Fruit fly (Drosophila melanogaster) whole organism, embryonic: ENCODE data around the gene CG11912.

Experiments
- Atf-2 ChIP-seq: fragments of 200-800 bp; sonication (Bioruptor generic); optimal IDR thresholded peaks from 2 replicates; lab custom pipeline; 2016; ENCODE audit warnings: missing biosample characterization, missing genetic modification characterization
- Bteb2 ChIP-seq: fragments of 200-800 bp; sonication (Bioruptor generic); optimal IDR thresholded peaks from 2 replicates; lab custom pipeline; 2016; ENCODE audit warnings: missing biosample characterization, missing genetic modification characterization
- CG10366 ChIP-seq: fragments of 200-800 bp; sonication (Bioruptor generic); IDR thresholded peaks from 2 replicates; pipeline ENCODE4 v1.3.6; 2022; ENCODE audit warnings: missing biosample characterization, missing genetic modification characterization
- CG10543 ChIP-seq: fragments of 200-800 bp; sonication (Bioruptor generic); optimal IDR thresholded peaks from 3 replicates; lab custom pipeline; 2017; ENCODE audit warnings: missing biosample characterization, mild to moderate bottlenecking, missing genetic modification characterization, moderate library complexity
- CG10979 ChIP-seq: fragments of 200-800 bp; sonication (Bioruptor generic); optimal IDR thresholded peaks from 2 replicates; lab custom pipeline; 2018; ENCODE audit warnings: missing biosample characterization, mild to moderate bottlenecking, missing genetic modification characterization, moderate library complexity
- CG11560 ChIP-seq: fragments of 200-800 bp; sonication (Bioruptor generic); IDR thresholded peaks from 3 replicates; pipeline ENCODE4 v1.3.6; 2022; ENCODE audit warnings: missing biosample characterization, missing genetic modification characterization
- CG12071 ChIP-seq: fragments of 200-800 bp; sonication (Bioruptor generic); optimal IDR thresholded peaks from 3 replicates; lab custom pipeline; 2018; ENCODE audit warnings: missing biosample characterization, mild to moderate bottlenecking, missing genetic modification characterization
- CG13296 ChIP-seq: fragments of 200-800 bp; sonication (Bioruptor generic); optimal IDR thresholded peaks from 3 replicates; lab custom pipeline; 2018; ENCODE audit warnings: missing biosample characterization, mild to moderate bottlenecking, missing genetic modification characterization
- CG16779 ChIP-seq: fragments of 200-800 bp; sonication (Bioruptor generic); IDR thresholded peaks from 2 replicates; pipeline ENCODE4 v1.3.6; 2022; ENCODE audit warnings: missing biosample characterization, missing genetic modification characterization
- CG17912 ChIP-seq: fragments of 200-800 bp; sonication (Bioruptor generic); optimal IDR thresholded peaks from 2 replicates; lab custom pipeline; 2018; ENCODE audit warnings: missing biosample characterization, mild to moderate bottlenecking, missing genetic modification characterization
- CG18011 ChIP-seq: fragments of 200-800 bp; sonication (Bioruptor generic); optimal IDR thresholded peaks from 2 replicates; lab custom pipeline; 2017; ENCODE audit warnings: missing biosample characterization, missing genetic modification characterization, mild to moderate bottlenecking, moderate library complexity, missing genotype
- CG18262 ChIP-seq: fragments of 200-800 bp; optimal IDR thresholded peaks from 3 replicates; lab custom pipeline; 2019; ENCODE audit warnings: missing biosample characterization, mild to moderate bottlenecking, missing genetic modification characterization, moderate library complexity
- CG2712 ChIP-seq: fragments of 200-800 bp; optimal IDR thresholded peaks from 3 replicates; lab custom pipeline; 2019; ENCODE audit warnings: missing biosample characterization, mild to moderate bottlenecking, missing genetic modification characterization, moderate library complexity
- CG3726 ChIP-seq: fragments of 200-800 bp; sonication (Bioruptor generic); IDR thresholded peaks from 3 replicates; pipeline ENCODE4, ENCODE4 v1.3.6; 2022; ENCODE audit warnings: missing biosample characterization, missing genetic modification characterization
- CG4360 ChIP-seq: fragments of 200-800 bp; sonication (Bioruptor generic); IDR thresholded peaks from 2 replicates; pipeline ENCODE4 v1.3.6; 2022; ENCODE audit warnings: missing biosample characterization, missing genetic modification characterization
- CG4854 ChIP-seq: fragments of 200-800 bp; sonication (Bioruptor generic); optimal IDR thresholded peaks from 2 replicates; lab custom pipeline; 2016; ENCODE audit warnings: missing biosample characterization, missing genetic modification characterization, inconsistent platforms
- CG6791 ChIP-seq: fragments of 200-800 bp; sonication (Bioruptor generic); IDR thresholded peaks from 3 replicates; pipeline ENCODE4 v1.3.6; 2022; ENCODE audit warnings: missing biosample characterization, missing genetic modification characterization; ENCODE audit not compliant: partially characterized antibody
- CG7372 ChIP-seq: fragments of 200-800 bp; sonication (Bioruptor generic); IDR thresholded peaks from 2 replicates; pipeline ENCODE4 v1.3.6; 2022; ENCODE audit warnings: missing biosample characterization, missing genetic modification characterization
- CG7963 ChIP-seq: fragments of 200-800 bp; sonication (Bioruptor generic); IDR thresholded peaks from 3 replicates; pipeline ENCODE4 v1.3.6; 2022; ENCODE audit warnings: missing biosample characterization, missing genetic modification characterization; ENCODE audit not compliant: partially characterized antibody
- D19A ChIP-seq: fragments of 200-800 bp; optimal IDR thresholded peaks from 3 replicates; lab custom pipeline; 2019; ENCODE audit warnings: missing biosample characterization, mild to moderate bottlenecking, missing genetic modification characterization, moderate library complexity
- Dbx ChIP-seq: fragments of 200-800 bp; sonication (Bioruptor generic); IDR thresholded peaks from 3 replicates; pipeline ENCODE4 v1.3.6; 2022; ENCODE audit warnings: missing biosample characterization, missing genetic modification characterization
- Hsf ChIP-seq: fragments of 200-800 bp; sonication (Bioruptor generic); optimal IDR thresholded peaks from 3 replicates; lab custom pipeline; 2016; ENCODE audit warnings: missing biosample characterization, missing genetic modification characterization
- Nf-YB ChIP-seq: fragments of 200-800 bp; sonication (Bioruptor generic); optimal IDR thresholded peaks from 3 replicates; lab custom pipeline; 2019; ENCODE audit warnings: missing biosample characterization, mild to moderate bottlenecking, missing genetic modification characterization, moderate library complexity
- Nf-YC ChIP-seq: fragments of 200-800 bp; optimal IDR thresholded peaks from 3 replicates; lab custom pipeline; 2019; ENCODE audit warnings: missing biosample characterization, mild to moderate bottlenecking, missing genetic modification characterization, moderate library complexity
- Optix ChIP-seq: fragments of 200-800 bp; sonication (Bioruptor generic); IDR thresholded peaks from 3 replicates; pipeline ENCODE4 v1.3.6; 2022; ENCODE audit warnings: missing biosample characterization, missing genetic modification characterization
- Side ChIP-seq: fragments of 200-800 bp; sonication (Bioruptor generic); optimal IDR thresholded peaks from 2 replicates; lab custom pipeline; 2016; ENCODE audit warnings: missing biosample characterization, missing genetic modification characterization
- Six4 ChIP-seq: fragments of 200-800 bp; sonication (Bioruptor generic); optimal IDR thresholded peaks from 2 replicates; lab custom pipeline; 2016; ENCODE audit warnings: missing biosample characterization, missing genetic modification characterization
- Trl ChIP-seq, 3 experiments: fragments of >200 bp in 2 of 3; fragments of 200-800 bp in 1 of 3; sonication (Bioruptor generic) in 1 of 3; optimal IDR thresholded peaks; 2 replicates in 1 of 3; 3 replicates in 2 of 3; lab custom pipeline; 2016 to 2017; ENCODE audit warnings: missing biosample characterization in 1 of 3, missing genetic modification characterization in 1 of 3
- Vsx1 ChIP-seq: fragments of 200-800 bp; sonication (Bioruptor generic); optimal IDR thresholded peaks from 2 replicates; lab custom pipeline; 2017; ENCODE audit warnings: missing biosample characterization, mild to moderate bottlenecking, missing genetic modification characterization, missing genetic modification reagents
- az2 ChIP-seq: fragments of 200-800 bp; sonication (Bioruptor generic); optimal IDR thresholded peaks from 3 replicates; lab custom pipeline; 2016; ENCODE audit warnings: missing biosample characterization, missing genetic modification characterization
- bbx ChIP-seq: fragments of 200-800 bp; sonication (Bioruptor generic); IDR thresholded peaks from 2 replicates; pipeline ENCODE4 v1.3.6; 2022; ENCODE audit warnings: missing biosample characterization, missing genetic modification characterization; ENCODE audit not compliant: partially characterized antibody
- bsh ChIP-seq, 2 experiments: fragments of 200-800 bp; sonication (Bioruptor generic); optimal IDR thresholded peaks; 2 replicates each; lab custom pipeline; 2017 to 2018; ENCODE audit warnings: mild to moderate bottlenecking in 2 of 2, missing biosample characterization in 2 of 2, missing genetic modification characterization in 2 of 2, moderate library complexity in 1 of 2
- cad ChIP-seq: fragments of >200 bp; optimal IDR thresholded peaks from 2 replicates; lab custom pipeline; 2017; ENCODE audit warnings: missing biosample characterization, missing genetic modification characterization
- cg ChIP-seq: fragments of 200-800 bp; sonication (Bioruptor generic); optimal IDR thresholded peaks from 3 replicates; lab custom pipeline; 2019; ENCODE audit warnings: missing biosample characterization, mild to moderate bottlenecking, missing genetic modification characterization, moderate library complexity
- gem ChIP-seq: fragments of 200-800 bp; sonication (Bioruptor generic); optimal IDR thresholded peaks from 2 replicates; lab custom pipeline; 2019; ENCODE audit warnings: missing biosample characterization, mild to moderate bottlenecking, missing genetic modification characterization, moderate library complexity
- ham ChIP-seq: fragments of 200-800 bp; sonication (Bioruptor generic); IDR thresholded peaks from 2 replicates; pipeline ENCODE4 v1.3.6; 2022; ENCODE audit warnings: missing biosample characterization, missing genetic modification characterization
- lmd ChIP-seq: fragments of 200-800 bp; sonication (Bioruptor generic); IDR thresholded peaks from 2 replicates; pipeline ENCODE4 v1.3.6; 2022; ENCODE audit warnings: missing biosample characterization, missing genetic modification characterization
- lola ChIP-seq, 3 experiments: fragments of >200 bp in 2 of 3; fragments of 200-800 bp in 1 of 3; sonication (Bioruptor generic) in 1 of 3; optimal IDR thresholded peaks; 2 replicates each; lab custom pipeline; 2017 to 2019; ENCODE audit warnings: missing biosample characterization in 3 of 3, missing genetic modification characterization in 3 of 3, mild to moderate bottlenecking in 1 of 3, moderate library complexity in 1 of 3
- nmo ChIP-seq: fragments of 200-800 bp; sonication (Bioruptor generic); optimal IDR thresholded peaks from 2 replicates; lab custom pipeline; 2018; ENCODE audit warnings: missing biosample characterization, mild to moderate bottlenecking, missing genetic modification characterization, moderate library complexity
- oc ChIP-seq: fragments of 200-800 bp; sonication (Bioruptor generic); optimal IDR thresholded peaks from 2 replicates; lab custom pipeline; 2018; ENCODE audit warnings: missing biosample characterization, mild to moderate bottlenecking, missing genetic modification characterization, moderate library complexity
- org-1 ChIP-seq: fragments of 200-800 bp; sonication (Bioruptor generic); optimal IDR thresholded peaks from 2 replicates; lab custom pipeline; 2017; ENCODE audit warnings: missing biosample characterization, missing genetic modification characterization
- pho ChIP-seq: fragments of 200-800 bp; sonication (Bioruptor generic); optimal IDR thresholded peaks from 2 replicates; lab custom pipeline; 2016; ENCODE audit warnings: missing biosample characterization, missing genetic modification characterization
- ranshi ChIP-seq: fragments of 200-800 bp; sonication (Bioruptor generic); IDR thresholded peaks from 2 replicates; pipeline ENCODE4 v1.3.6; 2022; ENCODE audit warnings: missing biosample characterization, missing genetic modification characterization
- sens ChIP-seq: fragments of 200-800 bp; sonication (Bioruptor generic); peaks from one replicate; lab custom pipeline; 2016; ENCODE audit warnings: missing biosample characterization, missing genetic modification characterization
- sqz ChIP-seq: fragments of 200-800 bp; sonication (Bioruptor generic); optimal IDR thresholded peaks from 3 replicates; lab custom pipeline; 2018; ENCODE audit warnings: missing biosample characterization, mild to moderate bottlenecking, missing genetic modification characterization
- vvl ChIP-seq: fragments of 200-800 bp; sonication (Bioruptor generic); IDR thresholded peaks from 2 replicates; pipeline ENCODE4 v1.3.6; 2022; ENCODE audit warnings: missing biosample characterization, missing genetic modification characterization

The CG11912 gene

DNA sequence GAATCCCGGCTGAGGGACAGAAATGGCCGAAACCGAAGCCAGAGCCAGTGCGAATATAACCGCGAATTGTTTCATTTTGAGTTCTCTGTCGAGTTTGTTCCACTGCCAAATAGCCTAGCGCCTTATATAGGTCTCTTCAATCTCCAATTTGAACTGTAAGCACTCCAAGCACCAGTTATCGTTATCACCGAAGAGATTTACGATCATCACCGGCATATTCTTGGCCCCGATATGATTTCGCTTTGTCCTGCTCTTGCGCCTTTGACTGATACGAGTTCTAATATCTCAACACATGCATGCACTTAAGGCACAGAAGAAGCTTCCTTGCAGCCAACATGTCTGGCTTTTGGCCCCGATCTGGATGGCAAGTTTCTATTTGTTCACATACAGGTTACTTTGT is at the start of gene CG11912:
TSS of gene CG11912 (minus strand) at position 101 of the 400 bp plus-strand sequence.
- no peak for TF ChIP-seq lmd (GFP tag; lab: Robert Waterston, UW)
- no peak for TF ChIP-seq CG11560 (tag; lab: Robert Waterston, UW)
- TF ChIP-seq sens (GFP tag; lab: Kevin White, UChicago), result peak; percentile 30
- no peak for TF ChIP-seq ranshi (GFP tag; lab: Robert Waterston, UW)
- TF ChIP-seq Hsf (GFP tag; lab: Kevin White, UChicago), result no peak
- TF ChIP-seq CG3726, result no peak

DNA sequence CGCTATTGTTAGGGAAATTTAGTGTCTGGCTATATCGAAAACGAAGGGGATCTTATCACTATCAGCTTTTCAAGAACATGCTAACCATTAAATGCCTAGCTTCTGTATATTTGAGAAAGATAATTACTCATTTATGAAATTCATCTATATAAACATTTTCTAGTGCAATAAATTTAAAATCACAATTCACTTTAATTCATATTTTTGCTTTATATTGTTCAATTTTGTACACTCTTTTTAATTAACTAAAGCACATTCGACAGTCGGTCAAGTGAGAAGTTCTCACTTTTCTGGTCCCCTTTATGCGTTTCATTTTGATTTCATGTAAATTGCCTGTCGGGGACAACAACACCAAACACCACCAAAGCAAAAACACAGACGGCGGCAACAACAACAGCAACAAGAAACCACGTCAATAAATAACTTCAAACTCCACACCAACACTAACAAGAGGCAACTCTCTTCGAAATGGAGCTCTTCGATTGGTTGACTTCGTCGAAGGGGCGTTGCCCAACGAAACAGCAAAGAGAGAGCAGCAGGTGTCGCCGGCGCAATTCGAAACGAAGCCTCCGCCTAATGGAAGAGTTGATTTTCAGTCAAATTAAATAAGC is 49.4 kb upstream of the CG11912 start:
- peak; percentile 72 for TF ChIP-seq sens (GFP tag; lab: Kevin White, UChicago)
- TF ChIP-seq bsh (GFP tag; optimal IDR thresholded peaks at IDR 0.05; lab: Kevin White, UChicago), result peak in 1 of 2 experiments; percentile 4
- no peak for TF ChIP-seq sqz (GFP tag; lab: Kevin White, UChicago)
- TF ChIP-seq D19A (tag; lab: Kevin White, UChicago), result peak; percentile 88
- TF ChIP-seq lola (GFP tag; optimal IDR thresholded peaks at IDR 0.05; lab: Kevin White, UChicago), result peak in 1 of 3 experiments; percentile 1
- no peak for TF ChIP-seq CG13296 (GFP tag; lab: Kevin White, UChicago)
- TF ChIP-seq nmo, result peak; percentile 10
- no peak for TF ChIP-seq ham (GFP tag; lab: Robert Waterston, UW)
- peak; percentile 28 for TF ChIP-seq CG10979 (tag; lab: Kevin White, UChicago)
- no peak for TF ChIP-seq pho
- TF ChIP-seq vvl (GFP tag; lab: Robert Waterston, UW), result peak; percentile 56; the same call in 1 of the 2 replicates
- TF ChIP-seq oc (tag; lab: Kevin White, UChicago), result no peak
- no peak for TF ChIP-seq Six4 (GFP tag; lab: Kevin White, UChicago)
- no peak for TF ChIP-seq CG18011 (GFP tag; lab: Kevin White, UChicago)
- TF ChIP-seq CG7372 (GFP tag; lab: Robert Waterston, UW), result no peak
- TF ChIP-seq CG10543, result no peak
- no peak for TF ChIP-seq az2 (GFP tag; lab: Kevin White, UChicago)
- TF ChIP-seq CG4360, result peak; percentile 93
- peak; percentile 69 for TF ChIP-seq cg (GFP tag; lab: Kevin White, UChicago)
- peak; percentile 13 for TF ChIP-seq CG18262 (tag; lab: Kevin White, UChicago)
- TF ChIP-seq cad (GFP tag; lab: Kevin White, UChicago), result no peak
- no peak for TF ChIP-seq Dbx (GFP tag; lab: Robert Waterston, UW)
- no peak for TF ChIP-seq org-1 (GFP tag; lab: Kevin White, UChicago)
- TF ChIP-seq bbx, result no peak
- TF ChIP-seq CG12071 (GFP tag; lab: Kevin White, UChicago), result no peak
- TF ChIP-seq CG4854 (GFP tag; lab: Kevin White, UChicago), result no peak
- TF ChIP-seq CG2712 (tag; lab: Kevin White, UChicago), result no peak
- no peak for TF ChIP-seq CG7963 (GFP tag; lab: Robert Waterston, UW)
- TF ChIP-seq Nf-YC (tag; lab: Kevin White, UChicago), result peak; percentile 96
- TF ChIP-seq CG17912 (GFP tag; lab: Kevin White, UChicago), result no peak
- no peak for TF ChIP-seq Side (GFP tag; lab: Kevin White, UChicago)
- peak; percentile 14 to 28 for TF ChIP-seq Trl (optimal IDR thresholded peaks at IDR 0.05; lab: Kevin White, UChicago)
- TF ChIP-seq Trl (GFP tag; optimal IDR thresholded peaks at IDR 0.05; lab: Kevin White, UChicago), result no peak
- no peak for TF ChIP-seq CG16779
- peak; percentile 96 for TF ChIP-seq Nf-YB
- TF ChIP-seq Optix (GFP tag; lab: Robert Waterston, UW), result no peak
- no peak for TF ChIP-seq Bteb2 (GFP tag; lab: Kevin White, UChicago)
- TF ChIP-seq Atf-2 (GFP tag; lab: Kevin White, UChicago), result no peak
- TF ChIP-seq CG10366 (GFP tag; lab: Robert Waterston, UW), result no peak
- peak; percentile 5 for TF ChIP-seq Vsx1 (GFP tag; lab: Kevin White, UChicago)
- no peak for TF ChIP-seq CG6791 (GFP tag; lab: Robert Waterston, UW)
- TF ChIP-seq gem (tag; lab: Kevin White, UChicago), result peak; percentile 26
